Fruit fly (Drosophila melanogaster): ENCODE measurements around the gene Nrx-1.

Nrx-1 gene

DNA sequence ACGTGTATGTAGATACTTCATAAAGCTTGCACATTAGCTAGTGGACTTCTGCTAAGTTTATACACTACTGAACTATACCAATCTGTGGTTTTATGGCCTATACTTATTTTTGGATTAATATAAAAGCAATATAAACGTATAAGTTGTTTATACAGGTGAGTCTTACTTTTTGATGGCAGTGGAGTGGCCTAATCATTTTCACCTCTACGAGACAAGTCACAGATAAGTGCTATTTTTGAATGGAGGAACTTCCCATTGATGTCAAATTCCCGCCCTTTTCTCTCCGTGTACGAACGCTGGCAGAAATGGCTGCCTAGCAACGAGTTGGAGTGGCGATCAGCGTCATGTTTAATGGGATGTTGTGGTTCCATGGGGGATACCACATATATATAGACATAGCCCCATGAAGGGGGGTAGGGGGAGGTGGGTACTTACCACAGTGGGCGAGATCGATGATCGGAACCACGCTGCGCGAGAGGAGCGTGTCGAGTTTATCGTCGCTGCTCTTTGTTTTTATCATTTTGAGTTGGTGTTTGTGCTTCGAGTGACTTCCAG is 58.1 kb downstream of the Nrx-1 start (continued):
- TF ChIP-seq tio (GFP tag; optimal IDR thresholded peaks at IDR 0.05), result peak; percentile 43
- TF ChIP-seq lilli (GFP tag; optimal IDR thresholded peaks at IDR 0.05), result peak; percentile 14
- TF ChIP-seq Gsc (GFP tag; IDR thresholded peaks at IDR 0.05), result no peak
- TF ChIP-seq ind (GFP tag; optimal IDR thresholded peaks at IDR 0.05), result peak; percentile 27
- TF ChIP-seq sug (tag; optimal IDR thresholded peaks at IDR 0.05), result no peak
- no peak for TF ChIP-seq CG14965 (GFP tag; optimal IDR thresholded peaks at IDR 0.05; ENCODE audit: borderline replicate concordance)
- peak; percentile 5 for TF ChIP-seq CG14710 (tag; optimal IDR thresholded peaks at IDR 0.05)
- peak; percentile 28 for TF ChIP-seq Max (GFP tag; optimal IDR thresholded peaks at IDR 0.05)
- no peak for TF ChIP-seq CG4707 (GFP tag; optimal IDR thresholded peaks at IDR 0.05)
- TF ChIP-seq inv (GFP tag; IDR thresholded peaks at IDR 0.05; ENCODE audit: partially characterized antibody), result no peak
- no peak for TF ChIP-seq Side (GFP tag; optimal IDR thresholded peaks at IDR 0.05)
- TF ChIP-seq klu (GFP tag; IDR thresholded peaks at IDR 0.05), result no peak
- TF ChIP-seq CG7372 (GFP tag; IDR thresholded peaks at IDR 0.05), result peak; percentile 7; the same call in 1 of the 2 replicates
- TF ChIP-seq CG12769 (tag; optimal IDR thresholded peaks at IDR 0.05), result peak; percentile 42
- peak; percentile 19 for TF ChIP-seq Antp (GFP tag; optimal IDR thresholded peaks at IDR 0.05)
- TF ChIP-seq exex (tag; optimal IDR thresholded peaks at IDR 0.05), result peak; percentile 28
- no peak for TF ChIP-seq CG8388 (GFP tag; optimal IDR thresholded peaks at IDR 0.05)
- no peak for TF ChIP-seq CG11696 (GFP tag; IDR thresholded peaks at IDR 0.05)
- no peak for TF ChIP-seq jing (GFP tag; optimal IDR thresholded peaks at IDR 0.05)
- no peak for TF ChIP-seq Hr78 (GFP tag; optimal IDR thresholded peaks at IDR 0.05)
- peak; percentile 22; the same call in 1 of the 2 replicates for TF ChIP-seq CG17328 (GFP tag; IDR thresholded peaks at IDR 0.05)
- no peak for TF ChIP-seq Dek (tag; optimal IDR thresholded peaks at IDR 0.05)
- TF ChIP-seq rib (GFP tag; IDR thresholded peaks at IDR 0.05), result no peak
- TF ChIP-seq CG30403 (GFP tag; optimal IDR thresholded peaks at IDR 0.05), result peak; percentile 37
- TF ChIP-seq schlank (tag; optimal IDR thresholded peaks at IDR 0.05), result no peak
- TF ChIP-seq CG18476 (GFP tag; optimal IDR thresholded peaks at IDR 0.05), result peak; percentile 11
- no peak for TF ChIP-seq Deaf1 (tag; optimal IDR thresholded peaks at IDR 0.05)
- TF ChIP-seq Sox100B (GFP tag; optimal IDR thresholded peaks at IDR 0.05), result peak; percentile 21
- no peak for TF ChIP-seq fru (optimal IDR thresholded peaks at IDR 0.05)
- TF ChIP-seq dimm (GFP tag; IDR thresholded peaks at IDR 0.05), result no peak
- TF ChIP-seq CG12219 (GFP tag; optimal IDR thresholded peaks at IDR 0.05), result peak; percentile 26
- TF ChIP-seq bbx (GFP tag; IDR thresholded peaks at IDR 0.05; ENCODE audit: partially characterized antibody), result 0 out of 2 replicates have a peak, but pooled peaks have one; percentile 22
- 0 out of 2 replicates have a peak, but pooled peaks have one; percentile 34 for TF ChIP-seq CG8765 (GFP tag; IDR thresholded peaks at IDR 0.05)
- TF ChIP-seq CG13894 (tag; optimal IDR thresholded peaks at IDR 0.05), result no peak
- TF ChIP-seq CG10147 (GFP tag; optimal IDR thresholded peaks at IDR 0.05), result no peak
- TF ChIP-seq en (GFP tag; optimal IDR thresholded peaks at IDR 0.05), result no peak
- peak; percentile 37 for TF ChIP-seq CG18599 (GFP tag; optimal IDR thresholded peaks at IDR 0.05)
- TF ChIP-seq CG6765 (GFP tag; optimal IDR thresholded peaks at IDR 0.05), result no peak
- TF ChIP-seq psq (GFP tag; optimal IDR thresholded peaks at IDR 0.05), result no peak
- TF ChIP-seq CG12659 (GFP tag; optimal IDR thresholded peaks at IDR 0.05), result peak; percentile 15
- peak; percentile 37 for TF ChIP-seq CG4424 (GFP tag; optimal IDR thresholded peaks at IDR 0.05)
- peak; percentile 10 for TF ChIP-seq CG9437 (GFP tag; optimal IDR thresholded peaks at IDR 0.05)
- no peak for TF ChIP-seq kni (GFP tag; optimal IDR thresholded peaks at IDR 0.05)
- TF ChIP-seq CG3847 (GFP tag; IDR thresholded peaks at IDR 0.05), result no peak
- no peak for TF ChIP-seq CG34224 (GFP tag; IDR thresholded peaks at IDR 0.05; ENCODE audit: partially characterized antibody)
- TF ChIP-seq dysf (GFP tag; IDR thresholded peaks at IDR 0.05), result peak; percentile 51; the same call in 2 of the 3 replicates
- no peak for TF ChIP-seq Nf-YC (tag; optimal IDR thresholded peaks at IDR 0.05)
- TF ChIP-seq CG13624 (GFP tag; optimal IDR thresholded peaks at IDR 0.05), result no peak
- TF ChIP-seq CG4328 (GFP tag; optimal IDR thresholded peaks at IDR 0.05), result peak; percentile 21
- TF ChIP-seq mld (GFP tag; IDR thresholded peaks at IDR 0.05; ENCODE audit: partially characterized antibody), result no peak

Data from whole organism, embryonic.